Fruit fly (Drosophila melanogaster): ENCODE measurements around the gene CG8036.

Gene CG8036

dm6 chr3R:8659200-8659897, 8.3 kb upstream of the CG8036 start (continued):
- TF ChIP-seq Asciz (GFP tag; optimal IDR thresholded peaks at IDR 0.05): peak; percentile 25
- TF ChIP-seq sr (GFP tag; IDR thresholded peaks at IDR 0.05): no peak
- no peak for TF ChIP-seq btn (GFP tag; optimal IDR thresholded peaks at IDR 0.05)
- peak; percentile 24; the same call in 1 of the 2 replicates for TF ChIP-seq E2f2 (GFP tag; IDR thresholded peaks at IDR 0.05)
- TF ChIP-seq Spps (tag; optimal IDR thresholded peaks at IDR 0.05): no peak
- no peak for TF ChIP-seq tll (GFP tag; optimal IDR thresholded peaks at IDR 0.05)
- peak; percentile 20 for TF ChIP-seq Ets97D (GFP tag; optimal IDR thresholded peaks at IDR 0.05)
- TF ChIP-seq Hand (GFP tag; optimal IDR thresholded peaks at IDR 0.05): peak; percentile 21
- TF ChIP-seq en (GFP tag; optimal IDR thresholded peaks at IDR 0.05): no peak
- no peak for TF ChIP-seq Oaz (GFP tag; IDR thresholded peaks at IDR 0.05)
- TF ChIP-seq CG9797 (GFP tag; optimal IDR thresholded peaks at IDR 0.05): no peak
- TF ChIP-seq NC2β (GFP tag; optimal IDR thresholded peaks at IDR 0.05): peak; percentile 41
- TF ChIP-seq lola (GFP tag; optimal IDR thresholded peaks at IDR 0.05): peak in 1 of 3 experiments; percentile 50
- TF ChIP-seq CG7987 (GFP tag; optimal IDR thresholded peaks at IDR 0.05): peak; percentile 37
- TF ChIP-seq chn (GFP tag; optimal IDR thresholded peaks at IDR 0.05): peak; percentile 28
- no peak for TF ChIP-seq D (optimal IDR thresholded peaks at IDR 0.05)
- TF ChIP-seq D (GFP tag; optimal IDR thresholded peaks at IDR 0.05): peak; percentile 54
- peak; percentile 63 for TF ChIP-seq NfI (GFP tag; optimal IDR thresholded peaks at IDR 0.05)
- TF ChIP-seq CG17912 (GFP tag; optimal IDR thresholded peaks at IDR 0.05): peak; percentile 59
- TF ChIP-seq CG32767 (GFP tag; IDR thresholded peaks at IDR 0.05): peak; percentile 70
- peak; percentile 33 for TF ChIP-seq CG15696 (tag; optimal IDR thresholded peaks at IDR 0.05)
- TF ChIP-seq Hey (tag; optimal IDR thresholded peaks at IDR 0.05): no peak
- TF ChIP-seq CG11696 (GFP tag; IDR thresholded peaks at IDR 0.05): no peak
- peak; percentile 20 to 42 for TF ChIP-seq chif (GFP tag; optimal IDR thresholded peaks at IDR 0.05)
- TF ChIP-seq CG12744 (GFP tag; optimal IDR thresholded peaks at IDR 0.05): no peak
- TF ChIP-seq ato (GFP tag; IDR thresholded peaks at IDR 0.05; ENCODE audit: partially characterized antibody): 0 out of 2 replicates have a peak, but pooled peaks have one; percentile 23
- peak; percentile 29 for TF ChIP-seq ems (GFP tag; optimal IDR thresholded peaks at IDR 0.05)
- no peak for TF ChIP-seq run (tag; optimal IDR thresholded peaks at IDR 0.05)
- peak; percentile 77 for TF ChIP-seq CG15514 (GFP tag; optimal IDR thresholded peaks at IDR 0.05)

DNA sequence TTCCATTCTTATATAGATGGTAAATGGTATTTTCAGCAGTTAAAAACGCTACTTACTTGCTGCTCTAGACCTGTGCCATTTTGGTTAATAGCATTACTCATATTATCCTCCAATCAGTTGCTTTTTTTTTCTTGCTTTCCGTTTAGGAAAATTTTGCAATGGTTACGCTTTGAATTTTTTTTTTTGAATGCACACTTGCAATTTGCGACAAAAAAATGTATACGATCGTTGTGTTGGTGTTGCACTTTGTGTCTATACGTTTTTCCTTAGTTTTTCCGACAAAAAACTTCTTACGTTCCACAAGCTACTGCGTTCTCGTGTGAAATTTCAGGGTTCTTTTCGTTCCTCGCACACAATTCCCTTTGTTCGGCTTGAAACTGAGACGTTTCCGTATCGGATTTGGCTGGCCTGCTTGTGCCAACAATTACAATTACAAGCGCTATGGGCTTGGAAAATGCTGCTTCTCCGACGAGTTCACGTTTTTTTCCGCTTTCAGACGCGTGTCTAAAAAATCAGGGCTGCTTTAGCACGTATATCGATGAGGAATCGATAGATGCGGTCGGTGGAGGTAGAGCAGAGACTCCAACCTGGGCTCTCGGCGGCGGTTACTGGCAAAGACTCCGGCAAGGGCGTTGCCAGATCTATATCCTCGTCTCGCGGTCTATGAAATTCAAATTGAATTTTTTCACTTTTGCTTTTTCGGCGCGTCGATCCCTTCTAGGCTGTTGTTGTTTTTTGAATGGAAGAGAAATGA, 7.6 kb upstream of the CG8036 start:
- no peak for TF ChIP-seq CG8388 (GFP tag; optimal IDR thresholded peaks at IDR 0.05)
- no peak for TF ChIP-seq lola (GFP tag; optimal IDR thresholded peaks at IDR 0.05)
- peak; percentile 39 for TF ChIP-seq Hsf (GFP tag; optimal IDR thresholded peaks at IDR 0.05)
- TF ChIP-seq CG6813 (GFP tag; optimal IDR thresholded peaks at IDR 0.05): no peak
- no peak for TF ChIP-seq wek (GFP tag; optimal IDR thresholded peaks at IDR 0.05)
- peak; percentile 21 for TF ChIP-seq odd (GFP tag; optimal IDR thresholded peaks at IDR 0.05)
- no peak for TF ChIP-seq Ravus (GFP tag; IDR thresholded peaks at IDR 0.05)
- TF ChIP-seq ttk (GFP tag; IDR thresholded peaks at IDR 0.05): 0 out of 2 replicates have a peak, but pooled peaks have one; percentile 5
- TF ChIP-seq CG1792 (GFP tag; optimal IDR thresholded peaks at IDR 0.05): no peak
- TF ChIP-seq CG4707 (GFP tag; optimal IDR thresholded peaks at IDR 0.05): no peak
- TF ChIP-seq kni (GFP tag; optimal IDR thresholded peaks at IDR 0.05): no peak
- no peak for TF ChIP-seq Oli (tag; optimal IDR thresholded peaks at IDR 0.05)
- peak; percentile 65 for TF ChIP-seq slbo (GFP tag; IDR thresholded peaks at IDR 0.05)
- peak; percentile 90 for TF ChIP-seq Lhr (GFP tag; optimal IDR thresholded peaks at IDR 0.05)
- no peak for TF ChIP-seq br (optimal IDR thresholded peaks at IDR 0.05)
- TF ChIP-seq CG17612 (GFP tag; IDR thresholded peaks at IDR 0.05): no peak
- TF ChIP-seq zen2 (GFP tag; IDR thresholded peaks at IDR 0.05; ENCODE audit: partially characterized antibody): peak; percentile 68; the same call in 2 of the 3 replicates
- peak; percentile 23 for TF ChIP-seq CG10654 (GFP tag; optimal IDR thresholded peaks at IDR 0.05)
- no peak for TF ChIP-seq CG11093 (GFP tag; IDR thresholded peaks at IDR 0.05)
- peak; percentile 67 for TF ChIP-seq CG15479 (GFP tag; optimal IDR thresholded peaks at IDR 0.05)

Measured in whole organism, embryonic.